Fruit fly (Drosophila melanogaster) whole organism, embryonic: ENCODE data around the gene Adh.

ENCODE experiments used
- Aef1 ChIP-seq: fragments of 200-800 bp; sonication (Bioruptor generic); IDR thresholded peaks from 3 replicates; pipeline ENCODE4 v1.3.6; 2022; ENCODE audit warnings: missing biosample characterization, missing genetic modification characterization
- Bdp1 ChIP-seq: fragments of 200-800 bp; sonication (Bioruptor generic); optimal IDR thresholded peaks from 3 replicates; lab custom pipeline; 2016; ENCODE audit warnings: missing biosample characterization, missing genetic modification characterization
- Bgb ChIP-seq: fragments of 200-800 bp; sonication (Bioruptor generic); IDR thresholded peaks from 2 replicates; pipeline ENCODE4 v1.3.6; 2022; ENCODE audit warnings: missing biosample characterization, missing genetic modification characterization; ENCODE audit not compliant: partially characterized antibody
- CG10274 ChIP-seq: fragments of 200-800 bp; sonication (Bioruptor generic); optimal IDR thresholded peaks from 3 replicates; lab custom pipeline; 2017; ENCODE audit warnings: missing biosample characterization, mild to moderate bottlenecking, missing genetic modification characterization
- CG12155 ChIP-seq: fragments of 200-800 bp; sonication (Bioruptor generic); optimal IDR thresholded peaks from 3 replicates; lab custom pipeline; 2016; ENCODE audit warnings: missing biosample characterization, missing genetic modification characterization
- CG12236 ChIP-seq: fragments of 200-800 bp; sonication (Bioruptor generic); optimal IDR thresholded peaks from 2 replicates; lab custom pipeline; 2016; ENCODE audit warnings: missing biosample characterization, missing genetic modification characterization
- CG12744 ChIP-seq: fragments of 200-800 bp; sonication (Bioruptor generic); optimal IDR thresholded peaks from 2 replicates; lab custom pipeline; 2016; ENCODE audit warnings: missing biosample characterization, missing genetic modification characterization
- CG13894 ChIP-seq: fragments of 200-800 bp; sonication (Bioruptor generic); optimal IDR thresholded peaks from 3 replicates; lab custom pipeline; 2018; ENCODE audit warnings: missing biosample characterization, mild to moderate bottlenecking, missing genetic modification characterization, moderate library complexity
- CG15011 ChIP-seq: fragments of 200-800 bp; sonication (Bioruptor generic); optimal IDR thresholded peaks from 3 replicates; lab custom pipeline; 2018; ENCODE audit warnings: missing biosample characterization, mild to moderate bottlenecking, missing genetic modification characterization
- CG17361 ChIP-seq: fragments of 200-800 bp; sonication (Bioruptor generic); IDR thresholded peaks from 3 replicates; pipeline ENCODE4 v1.3.6; 2022; ENCODE audit warnings: missing biosample characterization, missing genetic modification characterization
- CG2120 ChIP-seq: fragments of 200-800 bp; sonication (Bioruptor generic); optimal IDR thresholded peaks from 3 replicates; lab custom pipeline; 2016; ENCODE audit warnings: missing biosample characterization, missing genetic modification characterization
- CG34224 ChIP-seq: fragments of 200-800 bp; sonication (Bioruptor generic); IDR thresholded peaks from 3 replicates; pipeline ENCODE4 v1.3.6; 2022; ENCODE audit warnings: missing biosample characterization, missing genetic modification characterization; ENCODE audit not compliant: partially characterized antibody
- CG34376 ChIP-seq: fragments of 200-800 bp; sonication (Bioruptor generic); optimal IDR thresholded peaks from 2 replicates; lab custom pipeline; 2018; ENCODE audit warnings: missing biosample characterization, mild to moderate bottlenecking, missing genetic modification characterization
- CG4328 ChIP-seq: fragments of 200-800 bp; sonication (Bioruptor generic); optimal IDR thresholded peaks from 3 replicates; lab custom pipeline; 2017; ENCODE audit warnings: missing biosample characterization, missing genetic modification reagents, missing genetic modification characterization
- CG4360 ChIP-seq: fragments of 200-800 bp; sonication (Bioruptor generic); IDR thresholded peaks from 2 replicates; pipeline ENCODE4 v1.3.6; 2022; ENCODE audit warnings: missing biosample characterization, missing genetic modification characterization
- CG4730 ChIP-seq: fragments of 200-800 bp; sonication (Bioruptor generic); IDR thresholded peaks from 2 replicates; pipeline ENCODE4 v1.3.6; 2022; ENCODE audit warnings: missing biosample characterization, missing genetic modification characterization
- CG6175 ChIP-seq: fragments of 200-800 bp; sonication (Bioruptor generic); IDR thresholded peaks from 3 replicates; pipeline ENCODE4 v1.3.6; 2022; ENCODE audit warnings: missing biosample characterization, missing genetic modification characterization
- CG7786 ChIP-seq: fragments of 200-800 bp; sonication (Bioruptor generic); optimal IDR thresholded peaks from 2 replicates; lab custom pipeline; 2016; ENCODE audit warnings: missing biosample characterization, missing genetic modification characterization
- CG8765 ChIP-seq: fragments of 200-800 bp; sonication (Bioruptor generic); IDR thresholded peaks from 2 replicates; pipeline ENCODE4 v1.3.6; 2022; ENCODE audit warnings: missing biosample characterization, missing genetic modification characterization
- D ChIP-seq, 2 experiments: fragments of 200-800 bp in 1 of 2; fragments of >200 bp in 1 of 2; sonication (Bioruptor generic) in 1 of 2; optimal IDR thresholded peaks; 2 replicates in 1 of 2; 3 replicates in 1 of 2; lab custom pipeline; 2017; ENCODE audit warnings: mild to moderate bottlenecking in 1 of 2, missing biosample characterization in 1 of 2, missing genetic modification characterization in 1 of 2, missing genetic modification reagents in 1 of 2
- HmgZ ChIP-seq: fragments of 200-800 bp; sonication (Bioruptor generic); optimal IDR thresholded peaks from 2 replicates; lab custom pipeline; 2018; ENCODE audit warnings: missing biosample characterization, mild to moderate bottlenecking, missing genetic modification characterization
- Hsf ChIP-seq: fragments of 200-800 bp; sonication (Bioruptor generic); optimal IDR thresholded peaks from 3 replicates; lab custom pipeline; 2016; ENCODE audit warnings: missing biosample characterization, missing genetic modification characterization
- Med ChIP-seq: fragments of 200-800 bp; sonication (Bioruptor generic); peaks from one replicate; lab custom pipeline; 2016; ENCODE audit warnings: missing biosample characterization, missing genetic modification characterization, mild to moderate bottlenecking, inconsistent platforms, moderate library complexity
- Mrtf ChIP-seq: fragments of 200-800 bp; sonication (Bioruptor generic); IDR thresholded peaks from 3 replicates; pipeline ENCODE4 v1.3.6; 2022; ENCODE audit warnings: missing biosample characterization, missing genetic modification characterization
- Neu2 ChIP-seq: fragments of 200-800 bp; sonication (Bioruptor generic); optimal IDR thresholded peaks from 3 replicates; lab custom pipeline; 2016; ENCODE audit warnings: missing biosample characterization, missing genetic modification characterization, borderline replicate concordance
- NfI ChIP-seq: fragments of 200-800 bp; sonication (Bioruptor generic); optimal IDR thresholded peaks from 3 replicates; lab custom pipeline; 2018; ENCODE audit warnings: missing biosample characterization, mild to moderate bottlenecking, missing genetic modification characterization, moderate library complexity
- Opbp ChIP-seq: fragments of 200-800 bp; sonication (Bioruptor generic); IDR thresholded peaks from 3 replicates; pipeline ENCODE4 v1.3.6; 2022; ENCODE audit warnings: missing biosample characterization, missing genetic modification characterization; ENCODE audit not compliant: partially characterized antibody
- Pdp1 ChIP-seq, 2 experiments: fragments of 200-800 bp; sonication (Bioruptor generic); optimal IDR thresholded peaks; 3 replicates each; lab custom pipeline; 2016; ENCODE audit warnings: missing biosample characterization in 2 of 2, missing genetic modification characterization in 2 of 2, mild to moderate bottlenecking in 1 of 2, moderate library complexity in 1 of 2
- Rfx ChIP-seq: fragments of 200-800 bp; sonication (Bioruptor generic); IDR thresholded peaks from 2 replicates; pipeline ENCODE4 v1.3.6; 2022; ENCODE audit warnings: missing biosample characterization, missing genetic modification characterization
- Taf1 ChIP-seq: fragments of 200-800 bp; sonication (Bioruptor generic); IDR thresholded peaks from 2 replicates; pipeline ENCODE4 v1.3.6; 2022; ENCODE audit warnings: missing biosample characterization, missing genetic modification characterization
- al ChIP-seq: fragments of 200-800 bp; sonication (Bioruptor generic); IDR thresholded peaks from 2 replicates; pipeline ENCODE4 v1.3.6; 2022; ENCODE audit warnings: missing biosample characterization, missing genetic modification characterization
- amos ChIP-seq: fragments of 200-800 bp; sonication (Bioruptor generic); IDR thresholded peaks from 2 replicates; pipeline ENCODE4 v1.3.6; 2022; ENCODE audit warnings: missing biosample characterization, missing genetic modification characterization; ENCODE audit not compliant: partially characterized antibody
- chm ChIP-seq: fragments of 200-800 bp; sonication (Bioruptor generic); IDR thresholded peaks from 2 replicates; pipeline ENCODE4 v1.3.6; 2022; ENCODE audit warnings: missing biosample characterization, missing genetic modification characterization
- en ChIP-seq: fragments of 200-800 bp; sonication (Bioruptor generic); optimal IDR thresholded peaks from 2 replicates; lab custom pipeline; 2016; ENCODE audit warnings: missing biosample characterization, missing genetic modification characterization
- grn ChIP-seq: fragments of 200-800 bp; sonication (Bioruptor generic); optimal IDR thresholded peaks from 3 replicates; lab custom pipeline; 2017; ENCODE audit warnings: missing biosample characterization, missing genetic modification characterization
- gsb-n ChIP-seq: fragments of 200-800 bp; sonication (Bioruptor generic); optimal IDR thresholded peaks from 3 replicates; lab custom pipeline; 2018; ENCODE audit warnings: missing biosample characterization, mild to moderate bottlenecking, missing genetic modification characterization
- hb ChIP-seq: fragments of 200-800 bp; sonication (Bioruptor generic); IDR thresholded peaks from 3 replicates; pipeline ENCODE4 v1.3.6; 2022; ENCODE audit warnings: missing biosample characterization, missing genetic modification characterization; ENCODE audit not compliant: partially characterized antibody
- jing ChIP-seq: fragments of 200-800 bp; sonication (Bioruptor generic); optimal IDR thresholded peaks from 2 replicates; lab custom pipeline; 2018; ENCODE audit warnings: missing biosample characterization, mild to moderate bottlenecking, missing genetic modification characterization
- mirr ChIP-seq: fragments of 200-800 bp; sonication (Bioruptor generic); optimal IDR thresholded peaks from 3 replicates; lab custom pipeline; 2018; ENCODE audit warnings: missing biosample characterization, mild to moderate bottlenecking, missing genetic modification characterization
- nerfin-2 ChIP-seq: fragments of 200-800 bp; sonication (Bioruptor generic); IDR thresholded peaks from 2 replicates; pipeline ENCODE4 v1.3.6; 2022; ENCODE audit warnings: missing biosample characterization, missing genetic modification characterization; ENCODE audit not compliant: partially characterized antibody
- nom ChIP-seq: fragments of 200-800 bp; sonication (Bioruptor generic); optimal IDR thresholded peaks from 2 replicates; lab custom pipeline; 2017; ENCODE audit warnings: missing biosample characterization, missing genetic modification characterization, mild to moderate bottlenecking, moderate library complexity, missing genetic modification reagents
- pb ChIP-seq: fragments of 200-800 bp; sonication (Bioruptor generic); optimal IDR thresholded peaks from 3 replicates; lab custom pipeline; 2016; ENCODE audit warnings: missing biosample characterization, missing genetic modification characterization
- pros ChIP-seq: fragments of 200-800 bp; sonication (Bioruptor generic); optimal IDR thresholded peaks from 3 replicates; lab custom pipeline; 2019; ENCODE audit warnings: missing biosample characterization, mild to moderate bottlenecking, missing genetic modification characterization, moderate library complexity
- ranshi ChIP-seq: fragments of 200-800 bp; sonication (Bioruptor generic); IDR thresholded peaks from 2 replicates; pipeline ENCODE4 v1.3.6; 2022; ENCODE audit warnings: missing biosample characterization, missing genetic modification characterization
- stc ChIP-seq: fragments of 200-800 bp; sonication (Bioruptor generic); IDR thresholded peaks from 2 replicates; pipeline ENCODE4 v1.3.6; 2022; ENCODE audit warnings: missing biosample characterization, missing genetic modification characterization
- sug ChIP-seq: fragments of 200-800 bp; optimal IDR thresholded peaks from 2 replicates; lab custom pipeline; 2019; ENCODE audit warnings: missing biosample characterization, mild to moderate bottlenecking, missing genetic modification characterization, moderate library complexity
- vnd ChIP-seq: fragments of 200-800 bp; sonication (Bioruptor generic); IDR thresholded peaks from 3 replicates; pipeline ENCODE4 v1.3.6; 2022; ENCODE audit warnings: missing biosample characterization, missing genetic modification characterization; ENCODE audit not compliant: partially characterized antibody
- zen2 ChIP-seq: fragments of 200-800 bp; sonication (Bioruptor generic); IDR thresholded peaks from 3 replicates; pipeline ENCODE4 v1.3.6; 2022; ENCODE audit warnings: missing biosample characterization, missing genetic modification characterization; ENCODE audit not compliant: partially characterized antibody

Adh gene

dm6 chr2L:14599058-14599789 is 16.1 kb upstream of the Adh start (continued):
- TF ChIP-seq CG10274 (no peak), CG4328 (GFP tag; lab: Kevin White, UChicago) (no peak), D (optimal IDR thresholded peaks at IDR 0.05; lab: Kevin White, UChicago) (no peak), D (GFP tag; optimal IDR thresholded peaks at IDR 0.05; lab: Kevin White, UChicago) (no peak), Hsf (no peak), al (GFP tag; lab: Robert Waterston, UW) (no peak), Opbp (peak; percentile 88), zen2 (GFP tag; lab: Robert Waterston, UW) (peak; percentile 77), CG12236 (GFP tag; lab: Kevin White, UChicago) (no peak), stc (GFP tag; lab: Robert Waterston, UW) (peak; percentile 36; the same call in 1 of the 2 replicates), vnd (GFP tag; lab: Robert Waterston, UW) (peak; percentile 70), CG17361 (GFP tag; lab: Robert Waterston, UW) (no peak), ranshi (no peak; the same call in 1 of the 2 replicates), Pdp1 (GFP tag; optimal IDR thresholded peaks at IDR 0.05; lab: Kevin White, UChicago) (peak in 1 of 2 experiments; percentile 12), Rfx (peak; percentile 40; the same call in 1 of the 2 replicates), hb (GFP tag; lab: Robert Waterston, UW) (peak; percentile 60; the same call in 1 of the 3 replicates), CG12744 (GFP tag; lab: Kevin White, UChicago) (no peak), CG6175 (GFP tag; lab: Robert Waterston, UW) (no peak), CG34376 (GFP tag; lab: Kevin White, UChicago) (peak; percentile 33), CG2120 (GFP tag; lab: Kevin White, UChicago) (no peak), nerfin-2 (GFP tag; lab: Robert Waterston, UW) (peak; percentile 81), sug (tag; lab: Kevin White, UChicago) (peak; percentile 38), mirr (peak; percentile 15), grn (GFP tag; lab: Kevin White, UChicago) (peak; percentile 84), HmgZ (tag; lab: Kevin White, UChicago) (peak; percentile 35), Med (GFP tag; lab: Kevin White, UChicago) (peak; percentile 61), pros (GFP tag; lab: Kevin White, UChicago) (peak; percentile 5), nom (GFP tag; lab: Kevin White, UChicago) (peak; percentile 24), amos (GFP tag; lab: Robert Waterston, UW) (peak; percentile 79), Bdp1 (GFP tag; lab: Kevin White, UChicago) (peak; percentile 100), Bgb (peak; percentile 84), CG8765 (GFP tag; lab: Robert Waterston, UW) (no peak), Aef1 (GFP tag; lab: Robert Waterston, UW) (no peak), CG7786 (no peak), pb (GFP tag; lab: Kevin White, UChicago) (no peak), NfI (GFP tag; lab: Kevin White, UChicago) (no peak), CG4360 (GFP tag; lab: Robert Waterston, UW) (no peak), chm (GFP tag; lab: Robert Waterston, UW) (peak; percentile 59; the same call in 1 of the 2 replicates), CG4730 (GFP tag; lab: Robert Waterston, UW) (no peak), CG15011 (GFP tag; lab: Kevin White, UChicago) (no peak), Taf1 (no peak), jing (GFP tag; lab: Kevin White, UChicago) (no peak), en (no peak), Mrtf (GFP tag; lab: Robert Waterston, UW) (no peak), CG34224 (peak; percentile 75), gsb-n (tag; lab: Kevin White, UChicago) (no peak), CG13894 (tag; lab: Kevin White, UChicago) (peak; percentile 17), CG12155 (GFP tag; lab: Kevin White, UChicago) (no peak), Neu2 (GFP tag; lab: Kevin White, UChicago) (no peak)
